Worm (Caenorhabditis elegans) whole organism, young adult: ENCODE data around the gene acn-1.
A peak's percentile ranks its signal among the peaks of the same experiment; 100 is the strongest.

Experiments
- B0336.3 ChIP-seq: fragments of 200-800 bp; sonication (Bioruptor generic); IDR thresholded peaks from 2 replicates; pipeline ENCODE4 v1.3.6; 2022; ENCODE audit warnings: missing genetic modification characterization, missing compliant biosample characterization
- C17E4.6 ChIP-seq: fragments of 200-800 bp; sonication (Bioruptor generic); IDR thresholded peaks from 2 replicates; pipeline ENCODE4 v1.3.6; 2022; ENCODE audit warnings: missing genetic modification reagents, missing genetic modification characterization, missing compliant biosample characterization
- F10E7.11 ChIP-seq: sonication (generic microtip); optimal IDR thresholded peaks from 2 replicates; lab custom pipeline; 2017; ENCODE audit warnings: mild to moderate bottlenecking, missing genetic modification characterization, moderate library complexity, missing compliant biosample characterization
- F52B5.7 ChIP-seq: sonication (generic microtip); optimal IDR thresholded peaks from 2 replicates; lab custom pipeline; 2016; ENCODE audit warnings: mild to moderate bottlenecking, missing genetic modification characterization, missing compliant biosample characterization
- F55B11.4 ChIP-seq: sonication (generic microtip); optimal IDR thresholded peaks from 2 replicates; lab custom pipeline; 2016; ENCODE audit warnings: missing compliant biosample characterization, missing genetic modification characterization, borderline replicate concordance; ENCODE audit not compliant: insufficient read depth
- K12H6.12 ChIP-seq: fragments of 200-800 bp; sonication (Bioruptor generic); optimal IDR thresholded peaks from 2 replicates; lab custom pipeline; 2018; ENCODE audit warnings: mild to moderate bottlenecking, missing genetic modification characterization, missing compliant biosample characterization
- T07F8.4 ChIP-seq: sonication (generic microtip); optimal IDR thresholded peaks from 2 replicates; lab custom pipeline; 2016; ENCODE audit warnings: mild to moderate bottlenecking, missing genetic modification characterization, moderate library complexity, missing compliant biosample characterization
- Y53F4B.3 ChIP-seq: fragments of 200-800 bp; sonication (Bioruptor generic); IDR thresholded peaks from 2 replicates; pipeline ENCODE4 v1.3.6; 2022; ENCODE audit warnings: missing genetic modification reagents, missing genetic modification characterization, missing compliant biosample characterization
- Y56A3A.18 ChIP-seq: fragments of 200-800 bp; sonication (Bioruptor generic); IDR thresholded peaks from 2 replicates; pipeline ENCODE4 v1.3.6; 2022; ENCODE audit warnings: missing genetic modification reagents, missing genetic modification characterization, missing compliant biosample characterization
- attf-3 ChIP-seq: fragments of 200-800 bp; sonication (Bioruptor generic); conservative IDR thresholded peaks from 2 replicates; pipeline ENCODE4 v1.3.6; 2022; ENCODE audit warnings: missing genetic modification reagents, missing genetic modification characterization, missing compliant biosample characterization
- cebp-2 ChIP-seq: fragments of 200-800 bp; sonication (Bioruptor generic); IDR thresholded peaks from 2 replicates; pipeline ENCODE4 v1.3.6; 2022; ENCODE audit warnings: missing genetic modification characterization, missing compliant biosample characterization
- ceh-27 ChIP-seq: fragments of 200-800 bp; sonication (Bioruptor generic); optimal IDR thresholded peaks from 2 replicates; lab custom pipeline; 2018; ENCODE audit warnings: mild to moderate bottlenecking, missing genetic modification characterization, moderate library complexity, missing compliant biosample characterization
- ceh-91 ChIP-seq: fragments of 200-800 bp; sonication (Bioruptor generic); IDR thresholded peaks from 2 replicates; pipeline ENCODE4 v1.3.6; 2022; ENCODE audit warnings: missing genetic modification reagents, missing genetic modification characterization, missing compliant biosample characterization
- egrh-3 ChIP-seq: fragments of 200-800 bp; sonication (Bioruptor generic); IDR thresholded peaks from 2 replicates; pipeline ENCODE4 v1.3.6; 2022; ENCODE audit warnings: missing genetic modification reagents, missing genetic modification characterization, missing compliant biosample characterization
- ets-4 ChIP-seq: fragments of 200-800 bp; sonication (Bioruptor generic); optimal IDR thresholded peaks from 2 replicates; lab custom pipeline; 2018; ENCODE audit warnings: mild to moderate bottlenecking, missing genetic modification characterization, missing compliant biosample characterization
- fkh-3 ChIP-seq: sonication (generic microtip); optimal IDR thresholded peaks from 2 replicates; lab custom pipeline; 2016; ENCODE audit warnings: mild to moderate bottlenecking, missing genetic modification characterization, missing compliant biosample characterization
- him-1 ChIP-seq: sonication (generic microtip); optimal IDR thresholded peaks from 2 replicates; lab custom pipeline; 2016; ENCODE audit warnings: missing genotype, missing genetic modification reagents, missing genetic modification characterization, missing compliant biosample characterization
- hlh-26 ChIP-seq: fragments of 200-800 bp; sonication (Bioruptor generic); conservative IDR thresholded peaks from 2 replicates; pipeline ENCODE4 v1.3.6; 2022; ENCODE audit warnings: missing genetic modification reagents, missing genetic modification characterization, missing compliant biosample characterization
- hmg-1.2 ChIP-seq: fragments of 200-800 bp; sonication (Bioruptor generic); IDR thresholded peaks from 2 replicates; pipeline ENCODE4 v1.3.6; 2022; ENCODE audit warnings: missing genetic modification reagents, missing genetic modification characterization, missing compliant biosample characterization
- lsl-1 ChIP-seq: fragments of 200-800 bp; sonication (Bioruptor generic); optimal IDR thresholded peaks from 2 replicates; lab custom pipeline; 2018; ENCODE audit warnings: mild to moderate bottlenecking, missing genetic modification characterization, moderate library complexity, missing compliant biosample characterization
- lsy-27 ChIP-seq: sonication (generic microtip); optimal IDR thresholded peaks from 2 replicates; lab custom pipeline; 2017; ENCODE audit warnings: missing genetic modification characterization, mild to moderate bottlenecking, missing compliant biosample characterization, antibody characterized with exemption, missing genotype, borderline replicate concordance; ENCODE audit not compliant: insufficient read depth
- madf-8 ChIP-seq: fragments of 200-800 bp; sonication (Bioruptor generic); conservative IDR thresholded peaks from 2 replicates; pipeline ENCODE4 v1.3.6; 2022; ENCODE audit warnings: missing genetic modification reagents, missing genetic modification characterization, missing compliant biosample characterization
- nfya-1 ChIP-seq: sonication (generic microtip); optimal IDR thresholded peaks from 2 replicates; lab custom pipeline; 2017; ENCODE audit warnings: antibody characterized with exemption, missing compliant biosample characterization, missing genetic modification characterization, borderline replicate concordance; ENCODE audit not compliant: insufficient read depth
- nfyb-1 ChIP-seq: fragments of 200-800 bp; sonication (Bioruptor generic); IDR thresholded peaks from 2 replicates; pipeline ENCODE4 v1.3.6; 2022; ENCODE audit warnings: missing genetic modification reagents, missing genetic modification characterization, missing compliant biosample characterization
- nhr-179 ChIP-seq: sonication (generic microtip); optimal IDR thresholded peaks from 2 replicates; lab custom pipeline; 2016; ENCODE audit warnings: mild to moderate bottlenecking, missing genetic modification characterization, missing compliant biosample characterization
- nhr-27 ChIP-seq: fragments of 200-800 bp; sonication (Bioruptor generic); optimal IDR thresholded peaks from 2 replicates; lab custom pipeline; 2018; ENCODE audit warnings: mild to moderate bottlenecking, missing genetic modification characterization, moderate library complexity, missing compliant biosample characterization
- rcor-1 ChIP-seq: fragments of 200-800 bp; sonication (Bioruptor generic); IDR thresholded peaks from 2 replicates; pipeline ENCODE4 v1.3.6; 2022; ENCODE audit warnings: missing genetic modification reagents, missing genetic modification characterization, missing compliant biosample characterization
- rec-8 ChIP-seq, 2 experiments: sonication (generic microtip); optimal IDR thresholded peaks; 2 replicates each; lab custom pipeline; 2016; ENCODE audit warnings: mild to moderate bottlenecking in 2 of 2, missing genetic modification characterization in 2 of 2, missing genetic modification reagents in 2 of 2, missing genotype in 2 of 2, missing biosample characterization in 1 of 2, missing compliant biosample characterization in 1 of 2, moderate library complexity in 1 of 2
- rpc-1 ChIP-seq, 2 experiments: fragments of 150-350 bp in 1 of 2; sonication (generic microtip) in 1 of 2; optimal IDR thresholded peaks; 2 replicates each; lab custom pipeline; 2014 to 2018; ENCODE audit warnings: missing biosample characterization in 1 of 2, missing genetic modification characterization in 1 of 2, missing genetic modification reagents in 1 of 2, missing genotype in 1 of 2
- sea-2 ChIP-seq: fragments of 200-800 bp; sonication (Bioruptor generic); IDR thresholded peaks from 2 replicates; pipeline ENCODE4 v1.3.6; 2022; ENCODE audit warnings: missing genetic modification characterization, missing compliant biosample characterization
- sptf-2 ChIP-seq: fragments of 200-800 bp; sonication (Bioruptor generic); optimal IDR thresholded peaks from 2 replicates; lab custom pipeline; 2018; ENCODE audit warnings: mild to moderate bottlenecking, missing genetic modification characterization, missing compliant biosample characterization
- unc-130 ChIP-seq: sonication (generic microtip); optimal IDR thresholded peaks from 2 replicates; lab custom pipeline; 2016; ENCODE audit warnings: missing genetic modification reagents, missing genetic modification characterization, missing compliant biosample characterization
- ztf-28 ChIP-seq: fragments of 200-800 bp; sonication (Bioruptor generic); IDR thresholded peaks from 2 replicates; pipeline ENCODE4 v1.3.6; 2022; ENCODE audit warnings: missing genetic modification reagents, missing genetic modification characterization, missing compliant biosample characterization
- ztf-6 ChIP-seq: fragments of 200-800 bp; sonication (Bioruptor generic); IDR thresholded peaks from 2 replicates; pipeline ENCODE4 v1.3.6; 2022; ENCODE audit warnings: missing genetic modification reagents, missing genetic modification characterization, missing compliant biosample characterization

Gene acn-1

DNA sequence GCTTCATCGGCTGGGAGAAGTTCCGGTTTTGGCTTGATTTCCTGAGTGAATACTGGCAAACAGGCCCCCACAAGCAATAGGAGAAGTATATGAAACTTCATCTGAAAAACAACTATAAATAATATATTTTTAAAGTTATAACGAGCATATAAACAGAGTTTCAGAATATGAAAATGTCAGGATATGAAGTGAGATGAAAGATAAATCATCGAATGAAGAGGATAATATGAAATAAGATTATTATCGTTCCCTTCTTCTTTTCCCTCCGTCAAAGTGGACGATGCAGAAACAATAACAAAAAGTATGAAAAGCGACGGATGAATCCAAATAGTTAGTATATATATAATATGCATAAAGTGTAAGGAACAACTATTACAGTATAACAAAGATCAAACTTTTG lies at the start of gene acn-1:
Gene acn-1, minus strand, starts transcription at position 101 of the 400 bp plus-strand sequence.
- no peak for TF ChIP-seq lsy-27 (tag; lab: Kevin White, UChicago)
- TF ChIP-seq nhr-27 (tag; lab: Kevin White, UChicago), result no peak
- no peak for TF ChIP-seq madf-8
- no peak for TF ChIP-seq F55B11.4 (tag; lab: Kevin White, UChicago)
- TF ChIP-seq fkh-3 (tag; lab: Kevin White, UChicago), result no peak
- TF ChIP-seq C17E4.6 (GFP tag; lab: Robert Waterston, UW), result no peak

DNA sequence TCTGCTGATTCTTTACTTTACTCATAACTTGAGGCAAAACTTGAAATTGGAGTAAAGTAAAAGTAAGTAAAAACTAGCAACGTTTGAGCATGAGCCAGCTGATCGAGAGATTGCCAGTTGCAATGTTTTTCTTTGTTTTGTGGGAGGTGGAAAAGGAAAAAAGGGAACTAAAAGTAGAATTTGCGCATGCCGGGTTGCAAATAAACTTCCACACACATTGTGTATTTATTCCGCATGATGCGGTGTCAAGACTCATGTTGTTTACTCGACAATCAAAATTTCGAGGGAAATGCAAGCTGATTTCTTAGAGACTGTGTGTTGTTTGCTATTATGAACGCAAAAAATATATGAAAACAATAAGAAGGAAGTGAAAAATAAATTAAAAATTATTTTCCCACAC lies 45.5 kb upstream of the acn-1 start:
- no peak for TF ChIP-seq nhr-179 (tag; lab: Kevin White, UChicago)
- no peak for TF ChIP-seq rec-8 (tag; optimal IDR thresholded peaks at IDR 0.05; lab: Kevin White, UChicago)
- TF ChIP-seq nfya-1 (tag; lab: Kevin White, UChicago), result no peak
- no peak for TF ChIP-seq sea-2 (GFP tag; lab: Robert Waterston, UW)
- TF ChIP-seq hlh-26, result no peak
- TF ChIP-seq ztf-28, result no peak
- no peak for TF ChIP-seq nhr-27 (tag; lab: Kevin White, UChicago)
- TF ChIP-seq cebp-2 (GFP tag; lab: Robert Waterston, UW), result no peak
- TF ChIP-seq Y56A3A.18, result no peak
- TF ChIP-seq sptf-2 (GFP tag; lab: Kevin White, UChicago), result no peak
- TF ChIP-seq ztf-6 (GFP tag; lab: Robert Waterston, UW), result no peak
- TF ChIP-seq ets-4 (GFP tag; lab: Kevin White, UChicago), result no peak
- no peak for TF ChIP-seq nfyb-1 (GFP tag; lab: Robert Waterston, UW)
- no peak for TF ChIP-seq attf-3 (GFP tag; lab: Robert Waterston, UW)

ce11 chrX:5140177-5140576 lies 43.3 kb upstream of the acn-1 start:
- TF ChIP-seq ceh-91 (GFP tag; lab: Robert Waterston, UW) (no peak), egrh-3 (GFP tag; lab: Robert Waterston, UW) (peak; percentile 56; the same call in 1 of the 2 replicates), rec-8 (tag; optimal IDR thresholded peaks at IDR 0.05; lab: Kevin White, UChicago) (no peak), K12H6.12 (tag; lab: Kevin White, UChicago) (peak; percentile 68), hmg-1.2 (peak; percentile 25; the same call in 1 of the 2 replicates), ceh-27 (peak; percentile 38)

DNA sequence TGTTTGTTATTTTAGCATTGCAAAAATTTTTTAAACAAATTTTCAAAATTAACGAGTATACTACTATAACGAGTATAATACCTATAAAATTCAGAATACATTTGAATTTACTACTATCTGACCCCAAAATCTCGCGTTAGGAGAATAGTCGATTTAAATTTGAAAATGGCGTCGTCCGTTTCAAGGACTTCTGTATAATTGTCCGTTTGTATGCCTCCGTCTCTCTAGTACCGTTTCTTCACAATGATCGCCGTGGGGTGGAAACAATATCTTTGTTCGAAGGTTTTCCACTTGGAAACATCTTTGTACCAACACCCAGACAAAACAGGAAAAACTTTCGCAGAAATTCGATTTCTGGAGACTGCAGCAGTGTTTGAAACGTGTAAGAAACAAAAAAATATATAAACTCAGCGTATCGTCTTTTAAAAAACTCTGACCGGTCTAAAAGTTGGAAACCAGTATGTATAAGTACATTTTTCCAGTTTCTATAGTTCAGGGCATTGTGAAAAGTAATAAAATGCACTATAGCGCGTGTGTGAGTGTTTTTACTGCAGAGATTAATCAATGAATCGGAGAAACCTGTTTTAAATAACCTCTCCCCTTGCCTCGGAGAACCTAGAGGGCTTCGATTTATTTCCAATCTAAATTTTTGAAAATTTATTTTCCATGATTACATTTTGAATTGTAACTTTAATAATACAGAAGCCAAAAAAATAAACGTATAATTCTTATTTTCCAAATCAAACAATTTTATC lies 41.0 kb upstream of the acn-1 start:
- TF ChIP-seq B0336.3 (GFP tag; lab: Robert Waterston, UW) (no peak), rpc-1 (optimal IDR thresholded peaks at IDR 0.05; lab: Kevin White, UChicago) (no peak), rpc-1 (tag; optimal IDR thresholded peaks at IDR 0.05; lab: Kevin White, UChicago) (no peak), lsl-1 (no peak), F52B5.7 (no peak), rcor-1 (no peak), unc-130 (GFP tag; lab: Kevin White, UChicago) (no peak), sptf-2 (GFP tag; lab: Kevin White, UChicago) (no peak), Y53F4B.3 (GFP tag; lab: Robert Waterston, UW) (no peak), T07F8.4 (tag; lab: Kevin White, UChicago) (no peak), F10E7.11 (tag; lab: Kevin White, UChicago) (no peak), him-1 (no peak)
